Fruit fly (Drosophila melanogaster) whole organism, prepupa: ENCODE results near the gene CG4766.

Experiments
- Blimp-1 ChIP-seq: fragments of 200-800 bp; sonication (Bioruptor generic); optimal IDR thresholded peaks from 3 replicates; lab custom pipeline; 2017; ENCODE audit warnings: missing biosample characterization, missing genetic modification characterization, mild to moderate bottlenecking, moderate library complexity, missing genetic modification reagents
- CG10669 ChIP-seq: fragments of 200-800 bp; sonication (Bioruptor generic); optimal IDR thresholded peaks from 3 replicates; lab custom pipeline; 2018; ENCODE audit warnings: missing biosample characterization, mild to moderate bottlenecking, missing genetic modification characterization, moderate library complexity
- CG16779 ChIP-seq: fragments of 200-800 bp; sonication (Bioruptor generic); optimal IDR thresholded peaks from 3 replicates; lab custom pipeline; 2017; ENCODE audit warnings: missing biosample characterization, mild to moderate bottlenecking, missing genetic modification characterization
- CG3032 ChIP-seq: fragments of 200-800 bp; optimal IDR thresholded peaks from 2 replicates; lab custom pipeline; 2019; ENCODE audit warnings: missing biosample characterization, mild to moderate bottlenecking, missing genetic modification characterization, moderate library complexity
- CG31627 ChIP-seq: fragments of 200-800 bp; sonication (Bioruptor generic); optimal IDR thresholded peaks from 3 replicates; lab custom pipeline; 2016; ENCODE audit warnings: missing biosample characterization, missing genetic modification characterization
- CG3919 ChIP-seq: fragments of 200-800 bp; sonication (Bioruptor generic); optimal IDR thresholded peaks from 3 replicates; lab custom pipeline; 2016; ENCODE audit warnings: missing biosample characterization, missing genetic modification characterization
- CG4318 ChIP-seq: fragments of 200-800 bp; sonication (Bioruptor generic); optimal IDR thresholded peaks from 3 replicates; lab custom pipeline; 2017; ENCODE audit warnings: missing biosample characterization, mild to moderate bottlenecking, missing genetic modification characterization
- CG6163 ChIP-seq: fragments of 200-800 bp; sonication (Bioruptor generic); IDR thresholded peaks from 3 replicates; pipeline ENCODE4 v1.3.6; 2022; ENCODE audit warnings: missing biosample characterization, missing genetic modification characterization
- CG6276 ChIP-seq: fragments of 200-800 bp; sonication (Bioruptor generic); optimal IDR thresholded peaks from 2 replicates; lab custom pipeline; 2017; ENCODE audit warnings: missing biosample characterization, mild to moderate bottlenecking, missing genetic modification characterization
- CG6792 ChIP-seq: fragments of 200-800 bp; sonication (Bioruptor generic); optimal IDR thresholded peaks from 3 replicates; lab custom pipeline; 2016; ENCODE audit warnings: missing biosample characterization, missing genetic modification characterization
- CG6808 ChIP-seq: fragments of 200-800 bp; sonication (Bioruptor generic); optimal IDR thresholded peaks from 3 replicates; lab custom pipeline; 2017; ENCODE audit warnings: missing biosample characterization, missing genetic modification characterization, mild to moderate bottlenecking, moderate library complexity, missing genetic modification reagents
- CG6854 ChIP-seq: fragments of 200-800 bp; sonication (Bioruptor generic); optimal IDR thresholded peaks from 2 replicates; lab custom pipeline; 2017; ENCODE audit warnings: missing biosample characterization, mild to moderate bottlenecking, missing genetic modification characterization
- CG8319 ChIP-seq: fragments of 200-800 bp; sonication (Bioruptor generic); optimal IDR thresholded peaks from 3 replicates; lab custom pipeline; 2016; ENCODE audit warnings: missing biosample characterization, missing genetic modification characterization
- CG8632 ChIP-seq: fragments of 200-800 bp; sonication (Bioruptor generic); optimal IDR thresholded peaks from 3 replicates; lab custom pipeline; 2016; ENCODE audit warnings: missing biosample characterization, missing genetic modification characterization
- Eip75B ChIP-seq: fragments of 200-800 bp; sonication (Bioruptor generic); optimal IDR thresholded peaks from 3 replicates; lab custom pipeline; 2016; ENCODE audit warnings: missing biosample characterization, missing genetic modification characterization
- Eip78C ChIP-seq: fragments of 200-800 bp; sonication (Bioruptor generic); peaks from one replicate; lab custom pipeline; 2016; ENCODE audit warnings: missing biosample characterization, missing genetic modification characterization
- Ets96B ChIP-seq: fragments of 200-800 bp; optimal IDR thresholded peaks from 2 replicates; lab custom pipeline; 2019; ENCODE audit warnings: missing biosample characterization, mild to moderate bottlenecking, missing genetic modification characterization, moderate library complexity
- Gug ChIP-seq: fragments of 200-800 bp; sonication (Bioruptor generic); IDR thresholded peaks from 2 replicates; pipeline ENCODE4 v1.3.6; 2022; ENCODE audit warnings: missing biosample characterization, missing genetic modification characterization
- Hr38 ChIP-seq: sonication (Bioruptor generic); optimal IDR thresholded peaks from 2 replicates; lab custom pipeline; 2016; ENCODE audit warnings: missing biosample characterization, missing genetic modification characterization
- Hr39 ChIP-seq: fragments of 200-800 bp; sonication (Bioruptor generic); optimal IDR thresholded peaks from 2 replicates; lab custom pipeline; 2016; ENCODE audit warnings: missing biosample characterization, missing genetic modification characterization
- Hr4 ChIP-seq: fragments of 200-800 bp; sonication (Bioruptor generic); optimal IDR thresholded peaks from 3 replicates; lab custom pipeline; 2016; ENCODE audit warnings: missing biosample characterization, missing genetic modification characterization
- Smox ChIP-seq: fragments of 200-800 bp; sonication (Bioruptor generic); optimal IDR thresholded peaks from 3 replicates; lab custom pipeline; 2016; ENCODE audit warnings: missing biosample characterization, missing genetic modification characterization
- Sox102F ChIP-seq: fragments of 200-800 bp; sonication (Bioruptor generic); optimal IDR thresholded peaks from 2 replicates; lab custom pipeline; 2016; ENCODE audit warnings: missing biosample characterization, mild to moderate bottlenecking, missing genetic modification characterization
- Sox14 ChIP-seq: fragments of 200-800 bp; sonication (Bioruptor generic); optimal IDR thresholded peaks from 3 replicates; lab custom pipeline; 2016; ENCODE audit warnings: missing biosample characterization, missing genetic modification characterization
- Sox15 ChIP-seq: fragments of 200-800 bp; sonication (Bioruptor generic); optimal IDR thresholded peaks from 3 replicates; lab custom pipeline; 2016; ENCODE audit warnings: missing biosample characterization, missing genetic modification characterization
- achi ChIP-seq: fragments of 200-800 bp; sonication (Bioruptor generic); optimal IDR thresholded peaks from 3 replicates; lab custom pipeline; 2016; ENCODE audit warnings: missing biosample characterization, missing genetic modification characterization
- dac ChIP-seq: fragments of 200-800 bp; sonication (Bioruptor generic); optimal IDR thresholded peaks from 2 replicates; lab custom pipeline; 2017; ENCODE audit warnings: missing biosample characterization, mild to moderate bottlenecking, missing genetic modification characterization
- lz ChIP-seq: fragments of 200-800 bp; sonication (Bioruptor generic); optimal IDR thresholded peaks from 3 replicates; lab custom pipeline; 2016; ENCODE audit warnings: missing biosample characterization, missing genetic modification characterization
- pdm3 ChIP-seq: fragments of 200-800 bp; sonication (Bioruptor generic); optimal IDR thresholded peaks from 3 replicates; lab custom pipeline; 2016; ENCODE audit warnings: missing biosample characterization, missing genetic modification characterization
- ss ChIP-seq, 2 experiments: fragments of 200-800 bp; sonication (Bioruptor generic); optimal IDR thresholded peaks; 2 replicates in 1 of 2; 3 replicates in 1 of 2; lab custom pipeline; 2017 to 2018; ENCODE audit warnings: mild to moderate bottlenecking in 2 of 2, missing biosample characterization in 2 of 2, missing genetic modification characterization in 2 of 2, moderate library complexity in 1 of 2
- svp ChIP-seq: fragments of 200-800 bp; sonication (Bioruptor generic); peaks from one replicate; lab custom pipeline; 2016; ENCODE audit warnings: missing biosample characterization, missing genetic modification characterization
- topi ChIP-seq: fragments of 200-800 bp; sonication (Bioruptor generic); optimal IDR thresholded peaks from 3 replicates; lab custom pipeline; 2016; ENCODE audit warnings: missing biosample characterization, missing genetic modification characterization

Gene CG4766

DNA sequence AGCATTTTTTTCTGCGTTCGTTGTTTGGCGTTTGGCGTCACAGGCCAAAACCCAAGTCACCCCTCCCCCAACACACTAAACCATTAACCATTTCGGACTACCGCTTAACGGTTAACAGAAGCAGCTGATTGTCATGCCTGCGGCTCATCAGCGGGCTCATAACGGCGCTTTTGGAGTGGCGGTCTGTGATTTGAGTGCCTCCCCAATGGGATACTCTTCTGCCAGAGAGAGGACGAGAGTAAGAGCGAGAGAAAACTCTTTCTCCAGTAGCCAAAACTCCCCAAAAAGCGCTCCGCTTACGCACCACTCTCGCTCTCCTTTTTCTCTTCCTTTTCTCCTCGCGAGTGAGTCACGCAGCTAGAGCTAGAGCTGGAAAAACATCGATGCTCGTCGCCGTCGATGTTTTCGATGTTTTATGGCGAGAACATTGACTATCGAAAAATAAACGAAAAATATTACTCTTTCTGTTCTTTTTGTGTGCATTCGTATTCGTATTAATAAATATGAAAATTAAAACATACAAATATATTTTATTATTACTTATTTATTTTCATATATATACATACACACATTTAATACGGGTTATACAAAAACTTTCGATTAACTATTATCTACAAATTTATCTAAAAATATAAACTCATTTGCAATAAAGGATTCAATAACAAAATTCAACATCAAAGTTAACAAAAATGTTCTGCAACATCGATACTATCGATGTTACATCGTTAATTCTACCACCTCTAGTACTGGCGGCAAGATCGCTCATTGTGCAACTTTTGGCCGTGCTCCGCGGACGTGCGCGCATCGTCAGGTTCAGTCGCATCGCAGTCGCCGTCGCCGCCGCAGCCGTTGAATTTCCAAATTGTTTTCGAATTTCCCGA is 34.8 kb downstream of the CG4766 start, which contains the start of gene Grip (continued):
- TF ChIP-seq Gug (GFP tag; lab: Robert Waterston, UW), result no peak
- no peak for TF ChIP-seq Smox (GFP tag; lab: Kevin White, UChicago)
- TF ChIP-seq topi (GFP tag; lab: Kevin White, UChicago), result no peak
- TF ChIP-seq achi (GFP tag; lab: Kevin White, UChicago), result peak; percentile 35
- no peak for TF ChIP-seq Sox102F
- peak; percentile 11 for TF ChIP-seq CG6808 (GFP tag; lab: Kevin White, UChicago)
- no peak for TF ChIP-seq lz (GFP tag; lab: Kevin White, UChicago)
- no peak for TF ChIP-seq Eip75B (GFP tag; lab: Kevin White, UChicago)
- TF ChIP-seq Hr39 (GFP tag; lab: Kevin White, UChicago), result no peak
- TF ChIP-seq CG8319 (GFP tag; lab: Kevin White, UChicago), result no peak
- TF ChIP-seq CG6163 (GFP tag; lab: Robert Waterston, UW), result 0 out of 3 replicates have a peak, but pooled peaks have one; percentile 9
- no peak for TF ChIP-seq CG4318 (GFP tag; lab: Kevin White, UChicago)
- no peak for TF ChIP-seq CG6792 (GFP tag; lab: Kevin White, UChicago)
- TF ChIP-seq CG10669, result no peak
- TF ChIP-seq Sox15 (GFP tag; lab: Kevin White, UChicago), result no peak
- TF ChIP-seq svp (GFP tag; lab: Kevin White, UChicago), result peak; percentile 60
- TF ChIP-seq Ets96B (tag; lab: Kevin White, UChicago), result peak; percentile 20
- no peak for TF ChIP-seq Hr38 (GFP tag; lab: Kevin White, UChicago)
- peak; percentile 12 to 22 for TF ChIP-seq ss (GFP tag; optimal IDR thresholded peaks at IDR 0.05; lab: Kevin White, UChicago)
- TF ChIP-seq dac (GFP tag; lab: Kevin White, UChicago), result no peak
- TF ChIP-seq CG3919 (GFP tag; lab: Kevin White, UChicago), result peak; percentile 20
- TF ChIP-seq Blimp-1 (GFP tag; lab: Kevin White, UChicago), result no peak
- TF ChIP-seq CG6276 (GFP tag; lab: Kevin White, UChicago), result no peak
- no peak for TF ChIP-seq Sox14 (GFP tag; lab: Kevin White, UChicago)

DNA sequence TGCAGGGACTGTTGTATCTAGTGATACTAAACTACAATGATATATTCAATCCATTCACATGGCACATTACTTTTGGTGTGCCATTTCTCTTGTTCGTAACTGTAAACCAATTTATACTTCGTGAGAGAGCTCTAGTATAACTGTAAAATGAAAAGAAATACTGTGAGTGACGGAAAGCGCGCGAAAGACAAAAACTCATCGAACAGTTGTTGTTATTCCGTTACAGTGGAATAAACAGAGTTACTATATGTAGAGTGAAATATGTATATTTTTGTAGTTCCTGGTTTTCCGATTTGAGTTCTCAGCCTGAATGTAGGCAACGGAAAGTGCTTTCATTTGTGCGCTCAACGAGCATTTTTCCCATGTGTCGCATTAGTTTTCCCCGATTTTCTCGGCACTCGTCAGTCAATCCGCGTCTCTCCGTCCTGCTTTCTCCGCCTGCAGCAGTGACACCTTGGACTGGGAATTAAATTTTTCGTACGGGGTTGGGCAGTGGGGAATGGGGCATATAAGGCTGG is 36.4 kb downstream of the CG4766 start:
- TF ChIP-seq CG16779 (tag; lab: Kevin White, UChicago) (no peak), CG4318 (GFP tag; lab: Kevin White, UChicago) (no peak), Eip78C (GFP tag; lab: Kevin White, UChicago) (peak; percentile 11), CG8632 (GFP tag; lab: Kevin White, UChicago) (no peak), CG6854 (GFP tag; lab: Kevin White, UChicago) (no peak)

DNA sequence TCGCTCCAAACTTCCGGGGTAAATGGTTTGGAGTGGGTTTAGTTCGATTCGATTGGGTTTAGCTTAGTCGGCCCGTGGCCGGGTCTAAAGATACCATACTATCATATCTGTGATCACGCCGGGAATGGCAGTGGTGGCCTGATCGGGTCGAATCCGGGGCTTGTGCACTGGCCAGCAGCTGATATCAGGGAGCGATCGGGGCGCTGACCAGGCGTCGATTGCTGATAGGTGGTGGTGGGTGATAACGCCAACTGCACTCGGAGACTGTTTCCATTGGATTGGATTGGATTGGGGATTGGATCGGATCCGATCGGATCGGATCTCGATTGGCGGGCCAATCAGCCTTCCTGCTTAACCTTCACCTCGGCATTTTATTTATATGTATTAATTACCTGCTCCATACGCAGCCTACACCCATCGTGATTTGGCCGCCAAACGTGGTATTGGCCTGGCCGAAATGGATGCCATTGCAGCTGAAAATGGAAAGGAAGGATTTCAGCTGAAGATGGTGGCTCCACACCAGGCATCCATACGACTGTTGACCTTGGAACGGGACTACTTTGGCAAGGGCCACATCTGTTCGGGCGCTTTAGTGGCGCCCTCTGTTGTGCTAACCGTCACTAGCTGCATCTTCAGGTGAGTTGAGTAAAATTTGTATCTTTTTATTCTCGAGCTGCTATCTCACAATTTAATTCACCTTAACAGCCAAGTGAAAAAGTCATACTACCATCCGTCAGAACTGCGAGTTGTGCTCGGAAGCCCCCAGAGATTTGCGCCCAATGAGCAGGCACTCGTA is 43.8 kb downstream of the CG4766 start:
- TF ChIP-seq pdm3, result no peak
- TF ChIP-seq Hr4, result no peak
- TF ChIP-seq Blimp-1 (GFP tag; lab: Kevin White, UChicago), result no peak
- TF ChIP-seq svp (GFP tag; lab: Kevin White, UChicago), result peak; percentile 94
- no peak for TF ChIP-seq CG31627 (GFP tag; lab: Kevin White, UChicago)
- TF ChIP-seq CG8632 (GFP tag; lab: Kevin White, UChicago), result no peak
- TF ChIP-seq CG3032 (tag; lab: Kevin White, UChicago), result no peak
